Worm (Caenorhabditis elegans) whole organism, L2 larva: Measurements from ENCODE around the gene C49A9.2.

Experiments used
- C34F6.9 ChIP-seq: fragments of 150-350 bp; optimal IDR thresholded peaks from 2 replicates; lab custom pipeline; 2014; ENCODE audit warnings: missing biosample characterization, missing genetic modification characterization
- F13H6.1 ChIP-seq: sonication (generic microtip); optimal IDR thresholded peaks from 2 replicates; lab custom pipeline; 2016; ENCODE audit warnings: missing genetic modification characterization, missing compliant biosample characterization
- R02D3.7 ChIP-seq: fragments of 150-350 bp; optimal IDR thresholded peaks from 2 replicates; lab custom pipeline; 2014; ENCODE audit warnings: missing biosample characterization, missing genetic modification characterization
- Y55F3AM.14 ChIP-seq: fragments of 200-800 bp; sonication (Bioruptor generic); optimal IDR thresholded peaks from 2 replicates; lab custom pipeline; 2018; ENCODE audit warnings: mild to moderate bottlenecking, missing genetic modification characterization, missing compliant biosample characterization
- ZK546.5 ChIP-seq: sonication (generic microtip); optimal IDR thresholded peaks from 2 replicates; lab custom pipeline; 2017; ENCODE audit warnings: missing biosample characterization, missing genetic modification characterization
- aly-2 ChIP-seq: fragments of 150-350 bp; optimal IDR thresholded peaks from 2 replicates; lab custom pipeline; 2014; ENCODE audit warnings: missing biosample characterization, missing genetic modification characterization
- ama-1 ChIP-seq: fragments of 150-350 bp; optimal IDR thresholded peaks from 2 replicates; lab custom pipeline; 2018; ENCODE audit warnings: inconsistent platforms
- blmp-1 ChIP-seq: sonication (generic microtip); optimal IDR thresholded peaks from 2 replicates; lab custom pipeline; 2017; ENCODE audit warnings: missing genetic modification characterization, mild to moderate bottlenecking, missing compliant biosample characterization, antibody characterized with exemption, moderate library complexity; ENCODE audit not compliant: insufficient read depth
- ceh-82 ChIP-seq: fragments of 150-350 bp; optimal IDR thresholded peaks from 2 replicates; lab custom pipeline; 2014; ENCODE audit warnings: missing biosample characterization, missing genetic modification characterization
- crh-2 ChIP-seq: sonication (generic microtip); optimal IDR thresholded peaks from 2 replicates; lab custom pipeline; 2017; ENCODE audit warnings: missing biosample characterization, missing genetic modification characterization
- egl-27 ChIP-seq: sonication (generic microtip); optimal IDR thresholded peaks from 3 replicates; lab custom pipeline; 2017; ENCODE audit warnings: missing biosample characterization, missing genetic modification reagents, missing genetic modification characterization
- elt-3 ChIP-seq: sonication (generic microtip); optimal IDR thresholded peaks from 2 replicates; lab custom pipeline; 2017; ENCODE audit warnings: missing biosample characterization, missing genetic modification characterization
- fos-1 ChIP-seq: fragments of 150-350 bp; optimal IDR thresholded peaks from 2 replicates; lab custom pipeline; 2014; ENCODE audit warnings: missing biosample characterization, missing genetic modification characterization
- lin-11 ChIP-seq: fragments of 150-350 bp; sonication (generic microtip); optimal IDR thresholded peaks from 2 replicates; lab custom pipeline; 2014; ENCODE audit warnings: missing biosample characterization, missing genetic modification characterization, inconsistent platforms, mixed read lengths
- lin-13 ChIP-seq: fragments of 150-350 bp; optimal IDR thresholded peaks from 2 replicates; lab custom pipeline; 2014; ENCODE audit warnings: missing biosample characterization, missing genetic modification reagents, missing genetic modification characterization
- lin-39 ChIP-seq: fragments of 150-350 bp; optimal IDR thresholded peaks from 2 replicates; lab custom pipeline; 2014; ENCODE audit warnings: missing biosample characterization, missing genetic modification reagents, missing genetic modification characterization
- mab-5 ChIP-seq: fragments of 150-350 bp; optimal IDR thresholded peaks from 2 replicates; lab custom pipeline; 2014; ENCODE audit warnings: missing biosample characterization, missing genetic modification characterization
- nhr-10 ChIP-seq: sonication (generic microtip); optimal IDR thresholded peaks from 2 replicates; lab custom pipeline; 2017; ENCODE audit warnings: missing biosample characterization, missing genetic modification characterization
- nhr-11 ChIP-seq: fragments of 150-350 bp; optimal IDR thresholded peaks from 2 replicates; lab custom pipeline; 2014; ENCODE audit warnings: missing biosample characterization, missing genetic modification characterization
- nhr-12 ChIP-seq: fragments of 150-350 bp; optimal IDR thresholded peaks from 2 replicates; lab custom pipeline; 2014; ENCODE audit warnings: missing biosample characterization, missing genetic modification characterization
- nhr-237 ChIP-seq: fragments of 150-350 bp; optimal IDR thresholded peaks from 2 replicates; lab custom pipeline; 2014; ENCODE audit warnings: missing biosample characterization, missing genetic modification characterization
- nhr-6 ChIP-seq: fragments of 150-350 bp; optimal IDR thresholded peaks from 2 replicates; lab custom pipeline; 2014; ENCODE audit warnings: missing biosample characterization, missing genetic modification characterization
- nhr-77 ChIP-seq: fragments of 150-350 bp; optimal IDR thresholded peaks from 2 replicates; lab custom pipeline; 2014; ENCODE audit warnings: missing biosample characterization, missing genetic modification characterization
- peb-1 ChIP-seq: fragments of 150-350 bp; optimal IDR thresholded peaks from 2 replicates; lab custom pipeline; 2014; ENCODE audit warnings: missing biosample characterization, missing genetic modification characterization
- sem-4 ChIP-seq: fragments of 150-350 bp; optimal IDR thresholded peaks from 2 replicates; lab custom pipeline; 2014; ENCODE audit warnings: missing biosample characterization, missing genetic modification reagents, missing genetic modification characterization
- skn-1 ChIP-seq: sonication (generic microtip); optimal IDR thresholded peaks from 2 replicates; lab custom pipeline; 2017; ENCODE audit warnings: missing biosample characterization, missing genetic modification characterization
- sma-3 ChIP-seq: sonication (generic microtip); optimal IDR thresholded peaks from 2 replicates; lab custom pipeline; 2016; ENCODE audit warnings: missing genetic modification reagents, missing genetic modification characterization, missing compliant biosample characterization
- sma-9 ChIP-seq, 2 experiments: fragments of 150-350 bp in 1 of 2; sonication (generic microtip) in 1 of 2; optimal IDR thresholded peaks; 2 replicates each; lab custom pipeline; 2014 to 2016; ENCODE audit warnings: missing genetic modification characterization in 2 of 2, mild to moderate bottlenecking in 1 of 2, missing biosample characterization in 1 of 2, missing compliant biosample characterization in 1 of 2, missing genetic modification reagents in 1 of 2, moderate library complexity in 1 of 2
- unc-39 ChIP-seq: fragments of 150-350 bp; optimal IDR thresholded peaks from 2 replicates; lab custom pipeline; 2014; ENCODE audit warnings: missing biosample characterization, missing genetic modification characterization
- unc-55 ChIP-seq: fragments of 150-350 bp; sonication (generic microtip); optimal IDR thresholded peaks from 3 replicates; lab custom pipeline; 2014; ENCODE audit warnings: missing biosample characterization, missing genetic modification reagents, missing genetic modification characterization
- unc-62 ChIP-seq: fragments of 150-350 bp; optimal IDR thresholded peaks from 2 replicates; lab custom pipeline; 2014; ENCODE audit warnings: missing biosample characterization, missing genetic modification reagents, missing genetic modification characterization
- ztf-1 ChIP-seq: fragments of 200-800 bp; sonication (Bioruptor generic); conservative IDR thresholded peaks from 2 replicates; pipeline ENCODE4 v1.3.6; 2022; ENCODE audit warnings: missing genetic modification characterization, missing compliant biosample characterization
- ztf-11 ChIP-seq: sonication (generic microtip); optimal IDR thresholded peaks from 2 replicates; lab custom pipeline; 2017; ENCODE audit warnings: missing biosample characterization, missing genetic modification characterization
- ztf-4 ChIP-seq: fragments of 150-350 bp; optimal IDR thresholded peaks from 2 replicates; lab custom pipeline; 2014; ENCODE audit warnings: missing biosample characterization, missing genetic modification characterization

The C49A9.2 gene

ce11 chrIV:6230560-6231073 is 5.4 kb downstream of the C49A9.2 start, which contains the start of gene F58F9.4:
TSS of gene F58F9.4 (plus strand) at chrIV:6231023.
- TF ChIP-seq ama-1 (lab: Kevin White, UChicago), result no peak
- TF ChIP-seq fos-1 (tag; lab: Kevin White, UChicago), result peak; percentile 93
- no peak for TF ChIP-seq blmp-1 (tag; lab: Kevin White, UChicago)

- TF ChIP-seq fos-1 (tag; lab: Kevin White, UChicago) (peak; percentile 89), skn-1 (tag; lab: Kevin White, UChicago) (no peak), unc-62 (GFP tag; lab: Kevin White, UChicago) (no peak), Y55F3AM.14 (GFP tag; lab: Kevin White, UChicago) (no peak), crh-2 (peak; percentile 3), R02D3.7 (tag; lab: Kevin White, UChicago) (no peak)
Observed at ce11 chrIV:6232769-6233290, 7.6 kb downstream of the C49A9.2 start, which contains the start of gene F58F9.3. TSS of gene F58F9.3 (plus strand) at chrIV:6233240.

ce11 chrIV:6237508-6238227 is 12.4 kb downstream of the C49A9.2 start, which contains the start of the genes F58F9.6 and F58F9.8:
TSS of gene F58F9.6 (minus strand) at chrIV:6237608.
TSS of gene F58F9.8 (plus strand) at chrIV:6238177.
- TF ChIP-seq aly-2 (tag; lab: Kevin White, UChicago) (no peak), sem-4 (tag; lab: Kevin White, UChicago) (no peak), nhr-237 (no peak), lin-39 (tag; lab: Kevin White, UChicago) (no peak), F13H6.1 (tag; lab: Kevin White, UChicago) (no peak), lin-11 (tag; lab: Kevin White, UChicago) (no peak), blmp-1 (tag; lab: Kevin White, UChicago) (no peak), nhr-12 (tag; lab: Kevin White, UChicago) (no peak), sma-3 (no peak), ceh-82 (no peak), unc-62 (GFP tag; lab: Kevin White, UChicago) (no peak), ztf-1 (GFP tag; lab: Robert Waterston, UW) (no peak), Y55F3AM.14 (GFP tag; lab: Kevin White, UChicago) (no peak), elt-3 (tag; lab: Kevin White, UChicago) (no peak), fos-1 (tag; lab: Kevin White, UChicago) (no peak), unc-39 (no peak)

DNA sequence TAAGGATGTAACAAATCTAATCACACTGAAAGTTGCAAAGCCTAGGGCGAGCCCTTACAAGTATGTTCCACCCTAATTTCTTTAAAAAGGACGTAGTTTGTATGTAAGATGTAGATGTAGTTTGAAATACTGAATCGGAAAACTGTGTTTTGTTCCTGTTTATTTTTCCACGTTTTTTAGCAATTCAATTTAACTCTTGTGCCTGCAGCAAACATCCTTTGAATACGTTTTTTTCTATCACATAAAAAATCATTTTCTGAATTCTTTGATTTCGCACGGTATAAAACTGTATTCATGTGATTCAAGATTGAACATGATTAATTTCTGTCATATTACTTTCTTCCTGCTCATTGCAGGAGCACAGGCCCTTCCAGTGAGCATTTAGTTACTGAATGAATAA is 14.8 kb downstream of the C49A9.2 start, which contains the start of gene F58F9.9:
Gene F58F9.9 (plus strand): TSS at position 301 of the 400 bp plus-strand sequence.
- TF ChIP-seq sem-4 (tag; lab: Kevin White, UChicago), result no peak
- no peak for TF ChIP-seq fos-1 (tag; lab: Kevin White, UChicago)
- TF ChIP-seq ztf-11 (tag; lab: Kevin White, UChicago), result no peak
- TF ChIP-seq skn-1 (tag; lab: Kevin White, UChicago), result no peak
- no peak for TF ChIP-seq nhr-6 (tag; lab: Kevin White, UChicago)
- no peak for TF ChIP-seq peb-1 (tag; lab: Kevin White, UChicago)
- no peak for TF ChIP-seq aly-2 (tag; lab: Kevin White, UChicago)
- TF ChIP-seq nhr-11 (tag; lab: Kevin White, UChicago), result no peak
- no peak for TF ChIP-seq ZK546.5
- no peak for TF ChIP-seq nhr-77
- TF ChIP-seq C34F6.9, result no peak
- no peak for TF ChIP-seq nhr-10
- TF ChIP-seq lin-13 (GFP tag; lab: Kevin White, UChicago), result no peak
- no peak for TF ChIP-seq ztf-4
- no peak for TF ChIP-seq ztf-1 (GFP tag; lab: Robert Waterston, UW)
- TF ChIP-seq egl-27 (tag; lab: Kevin White, UChicago), result no peak
- TF ChIP-seq mab-5 (tag; lab: Kevin White, UChicago), result no peak
- no peak for TF ChIP-seq unc-55
- TF ChIP-seq sma-9 (GFP tag; optimal IDR thresholded peaks at IDR 0.05; lab: Kevin White, UChicago), result no peak
- no peak for TF ChIP-seq sma-9 (tag; optimal IDR thresholded peaks at IDR 0.05; lab: Kevin White, UChicago)
